Worm (Caenorhabditis elegans) whole organism, L4 larva: ENCODE results near the gene fbxb-78.
A peak's percentile ranks its signal among the peaks of the same experiment; 100 is the strongest.

ENCODE experiments used
- D1046.2 ChIP-seq: fragments of 200-800 bp; sonication (Bioruptor generic); IDR thresholded peaks from 2 replicates; pipeline ENCODE4 v1.3.6; 2022; ENCODE audit warnings: missing genetic modification characterization, missing compliant biosample characterization
- F10B5.3 ChIP-seq: sonication (generic microtip); optimal IDR thresholded peaks from 2 replicates; lab custom pipeline; 2016; ENCODE audit warnings: mild to moderate bottlenecking, missing genetic modification characterization, missing compliant biosample characterization
- F26F4.8 ChIP-seq: fragments of 200-800 bp; sonication (Bioruptor generic); conservative IDR thresholded peaks from 2 replicates; pipeline ENCODE4 v1.3.6; 2022; ENCODE audit warnings: missing genetic modification characterization, missing compliant biosample characterization
- F44E2.7 ChIP-seq: fragments of 200-800 bp; sonication (Bioruptor generic); IDR thresholded peaks from 2 replicates; pipeline ENCODE4 v2.1.2; 2022; ENCODE audit warnings: missing genetic modification characterization, missing compliant biosample characterization
- F49E8.2 ChIP-seq: sonication (generic microtip); optimal IDR thresholded peaks from 2 replicates; lab custom pipeline; 2016; ENCODE audit warnings: missing compliant biosample characterization, mild to moderate bottlenecking, missing genetic modification characterization, borderline replicate concordance
- R02D3.7 ChIP-seq: fragments of 150-350 bp; sonication (generic microtip); optimal IDR thresholded peaks from 3 replicates; lab custom pipeline; 2014; ENCODE audit warnings: missing biosample characterization, missing genetic modification characterization
- T20F7.1 ChIP-seq: fragments of 200-800 bp; sonication (Bioruptor generic); optimal IDR thresholded peaks from 2 replicates; lab custom pipeline; 2018; ENCODE audit warnings: mild to moderate bottlenecking, missing genetic modification characterization, missing compliant biosample characterization
- T26A8.4 ChIP-seq: fragments of 200-800 bp; sonication (Bioruptor generic); IDR thresholded peaks from 2 replicates; pipeline ENCODE4 v1.3.6; 2022; ENCODE audit warnings: missing genetic modification characterization, missing compliant biosample characterization
- Y48G9A.11 ChIP-seq: fragments of 200-800 bp; sonication (Bioruptor generic); IDR thresholded peaks from 2 replicates; pipeline ENCODE4 v1.3.6; 2022; ENCODE audit warnings: missing genetic modification reagents, missing genetic modification characterization, missing compliant biosample characterization
- Y75B8A.6 ChIP-seq: fragments of 200-800 bp; sonication (Bioruptor generic); IDR thresholded peaks from 2 replicates; pipeline ENCODE4 v1.3.6; 2022; ENCODE audit warnings: missing genetic modification reagents, missing genetic modification characterization, missing compliant biosample characterization
- ZK337.2 ChIP-seq: fragments of 200-800 bp; sonication (Bioruptor generic); IDR thresholded peaks from 2 replicates; pipeline ENCODE4 v1.3.6; 2022; ENCODE audit warnings: missing genetic modification reagents, missing genetic modification characterization, missing compliant biosample characterization
- ZK546.5 ChIP-seq, 2 experiments: sonication (generic microtip); optimal IDR thresholded peaks; 2 replicates each; lab custom pipeline; 2017; ENCODE audit warnings: missing biosample characterization in 2 of 2, missing genetic modification characterization in 2 of 2
- aha-1 ChIP-seq: fragments of 150-350 bp; peaks from one replicate; lab custom pipeline; 2014; ENCODE audit warnings: missing biosample characterization, missing genetic modification characterization
- aly-2 ChIP-seq: sonication (generic microtip); optimal IDR thresholded peaks from 2 replicates; lab custom pipeline; 2018; ENCODE audit warnings: missing biosample characterization, missing genetic modification characterization
- arid-1 ChIP-seq: fragments of 200-800 bp; sonication (Bioruptor generic); conservative IDR thresholded peaks from 2 replicates; pipeline ENCODE4 v1.3.6; 2022; ENCODE audit warnings: missing genetic modification reagents, missing genetic modification characterization, missing compliant biosample characterization
- attf-4 ChIP-seq: sonication (generic microtip); optimal IDR thresholded peaks from 3 replicates; lab custom pipeline; 2017; ENCODE audit warnings: missing biosample characterization, missing genetic modification characterization
- ceh-20 ChIP-seq: fragments of 200-800 bp; sonication (Bioruptor generic); IDR thresholded peaks from 2 replicates; pipeline ENCODE4 v1.3.6; 2022; ENCODE audit warnings: missing genetic modification reagents, missing genetic modification characterization, missing compliant biosample characterization
- ceh-44 ChIP-seq: fragments of 200-800 bp; sonication (Bioruptor generic); IDR thresholded peaks from 2 replicates; pipeline ENCODE4 v1.3.6; 2022; ENCODE audit warnings: missing genetic modification reagents, missing genetic modification characterization, missing compliant biosample characterization
- ces-1 ChIP-seq: fragments of 150-350 bp; sonication (generic microtip); optimal IDR thresholded peaks from 4 replicates; lab custom pipeline; 2014; ENCODE audit warnings: missing biosample characterization, missing genetic modification reagents, missing genetic modification characterization
- daf-12 ChIP-seq: fragments of 150-350 bp; optimal IDR thresholded peaks from 2 replicates; lab custom pipeline; 2014; ENCODE audit warnings: missing biosample characterization, missing genetic modification reagents, missing genetic modification characterization
- daf-19 ChIP-seq: fragments of 200-800 bp; sonication (Bioruptor generic); conservative IDR thresholded peaks from 2 replicates; pipeline ENCODE4 v1.3.6; 2022; ENCODE audit warnings: missing genetic modification characterization, missing compliant biosample characterization
- daf-8 ChIP-seq: fragments of 200-800 bp; sonication (Bioruptor generic); IDR thresholded peaks from 2 replicates; pipeline ENCODE4 v1.3.6; 2022; ENCODE audit warnings: missing genetic modification characterization, missing compliant biosample characterization
- dpl-1 ChIP-seq: fragments of 150-350 bp; optimal IDR thresholded peaks from 2 replicates; lab custom pipeline; 2014; ENCODE audit warnings: missing biosample characterization, missing genetic modification reagents, missing genetic modification characterization
- fkh-10 ChIP-seq: fragments of 150-350 bp; optimal IDR thresholded peaks from 2 replicates; lab custom pipeline; 2014; ENCODE audit warnings: missing biosample characterization, missing genetic modification reagents, missing genetic modification characterization
- hif-1 ChIP-seq, 2 experiments: sonication (generic microtip); optimal IDR thresholded peaks; 2 replicates each; lab custom pipeline; 2016 to 2017; ENCODE audit warnings: missing compliant biosample characterization in 2 of 2, missing genetic modification characterization in 2 of 2, missing genetic modification reagents in 2 of 2, missing genotype in 2 of 2, mild to moderate bottlenecking in 1 of 2
- hlh-11 ChIP-seq: fragments of 200-800 bp; sonication (Bioruptor generic); optimal IDR thresholded peaks from 2 replicates; lab custom pipeline; 2018; ENCODE audit warnings: mild to moderate bottlenecking, missing genetic modification characterization, missing compliant biosample characterization
- hmg-1.1 ChIP-seq: fragments of 200-800 bp; sonication (Bioruptor generic); IDR thresholded peaks from 2 replicates; pipeline ENCODE4 v1.3.6; 2022; ENCODE audit warnings: missing genetic modification reagents, missing genetic modification characterization, missing compliant biosample characterization
- lim-7 ChIP-seq: fragments of 200-800 bp; sonication (Bioruptor generic); IDR thresholded peaks from 2 replicates; pipeline ENCODE4 v1.3.6; 2022; ENCODE audit warnings: missing genetic modification characterization, missing compliant biosample characterization
- lin-13 ChIP-seq: fragments of 150-350 bp; optimal IDR thresholded peaks from 2 replicates; lab custom pipeline; 2014; ENCODE audit warnings: missing biosample characterization, missing genetic modification reagents, missing genetic modification characterization
- lsy-2 ChIP-seq, 2 experiments: fragments of 150-350 bp in 1 of 2; sonication (generic microtip) in 1 of 2; optimal IDR thresholded peaks; 2 replicates each; lab custom pipeline; 2014 to 2017; ENCODE audit warnings: missing biosample characterization in 2 of 2, missing genetic modification characterization in 2 of 2
- mdl-1 ChIP-seq, 2 experiments: fragments of 150-350 bp in 1 of 2; sonication (generic microtip) in 1 of 2; optimal IDR thresholded peaks; 2 replicates each; lab custom pipeline; 2014 to 2017; ENCODE audit warnings: missing biosample characterization in 2 of 2, missing genetic modification characterization in 2 of 2
- mdt-29 ChIP-seq: fragments of 200-800 bp; sonication (Bioruptor generic); IDR thresholded peaks from 2 replicates; pipeline ENCODE4 v1.3.6; 2022; ENCODE audit warnings: missing genetic modification reagents, missing genetic modification characterization, missing compliant biosample characterization
- mep-1 ChIP-seq: fragments of 150-350 bp; sonication (generic microtip); optimal IDR thresholded peaks from 3 replicates; lab custom pipeline; 2014; ENCODE audit warnings: missing biosample characterization, missing genetic modification characterization
- nhr-10 ChIP-seq: fragments of 150-350 bp; optimal IDR thresholded peaks from 2 replicates; lab custom pipeline; 2014; ENCODE audit warnings: missing biosample characterization, missing genetic modification characterization
- nhr-25 ChIP-seq: sonication (generic microtip); optimal IDR thresholded peaks from 2 replicates; lab custom pipeline; 2017; ENCODE audit warnings: missing genetic modification characterization, mild to moderate bottlenecking, missing compliant biosample characterization, antibody characterized with exemption, moderate library complexity, borderline replicate concordance; ENCODE audit not compliant: insufficient read depth
- nhr-28 ChIP-seq: fragments of 150-350 bp; optimal IDR thresholded peaks from 2 replicates; lab custom pipeline; 2014; ENCODE audit warnings: missing biosample characterization, missing genetic modification characterization
- nhr-6 ChIP-seq: fragments of 150-350 bp; optimal IDR thresholded peaks from 2 replicates; lab custom pipeline; 2014; ENCODE audit warnings: missing biosample characterization, missing genetic modification characterization
- pqm-1 ChIP-seq: sonication (generic microtip); optimal IDR thresholded peaks from 2 replicates; lab custom pipeline; 2017; ENCODE audit warnings: missing biosample characterization, missing genetic modification characterization
- rbr-2 ChIP-seq: sonication (generic microtip); optimal IDR thresholded peaks from 2 replicates; lab custom pipeline; 2016; ENCODE audit warnings: missing genotype, missing genetic modification characterization, missing compliant biosample characterization
- saeg-2 ChIP-seq: fragments of 200-800 bp; sonication (Bioruptor generic); IDR thresholded peaks from 2 replicates; pipeline ENCODE4 v1.3.6; 2022; ENCODE audit warnings: missing genetic modification reagents, missing genetic modification characterization, missing compliant biosample characterization
- set-16 ChIP-seq: fragments of 200-800 bp; sonication (Bioruptor generic); IDR thresholded peaks from 2 replicates; pipeline ENCODE4 v1.3.6; 2022; ENCODE audit warnings: missing genetic modification reagents, missing genetic modification characterization, missing compliant biosample characterization
- snpc-1.2 ChIP-seq: fragments of 200-800 bp; sonication (Bioruptor generic); IDR thresholded peaks from 2 replicates; pipeline ENCODE4 v1.3.6; 2022; ENCODE audit warnings: missing genetic modification reagents, missing genetic modification characterization, missing compliant biosample characterization
- spr-1 ChIP-seq: sonication (generic microtip); optimal IDR thresholded peaks from 2 replicates; lab custom pipeline; 2016; ENCODE audit warnings: mild to moderate bottlenecking, missing genetic modification characterization, missing compliant biosample characterization
- spr-3 ChIP-seq: fragments of 200-800 bp; sonication (Bioruptor generic); optimal IDR thresholded peaks from 2 replicates; lab custom pipeline; 2018; ENCODE audit warnings: mild to moderate bottlenecking, missing genetic modification characterization, missing compliant biosample characterization
- tag-97 ChIP-seq: fragments of 200-800 bp; sonication (Bioruptor generic); IDR thresholded peaks from 2 replicates; pipeline ENCODE4 v1.3.6; 2022; ENCODE audit warnings: missing genetic modification characterization, missing compliant biosample characterization
- tra-1 ChIP-seq: fragments of 200-800 bp; sonication (Bioruptor generic); IDR thresholded peaks from 2 replicates; pipeline ENCODE4 v1.3.6; 2022; ENCODE audit warnings: missing genetic modification reagents, missing genetic modification characterization, missing compliant biosample characterization
- unc-130 ChIP-seq: sonication (generic microtip); optimal IDR thresholded peaks from 2 replicates; lab custom pipeline; 2016; ENCODE audit warnings: missing genetic modification reagents, missing genetic modification characterization, missing compliant biosample characterization
- unc-39 ChIP-seq: sonication (generic microtip); optimal IDR thresholded peaks from 2 replicates; lab custom pipeline; 2017; ENCODE audit warnings: missing biosample characterization, missing genetic modification characterization
- zfp-2 ChIP-seq: sonication (generic microtip); optimal IDR thresholded peaks from 2 replicates; lab custom pipeline; 2016; ENCODE audit warnings: mild to moderate bottlenecking, missing genetic modification characterization, missing compliant biosample characterization
- zfp-3 ChIP-seq: fragments of 200-800 bp; sonication (Bioruptor generic); conservative IDR thresholded peaks from 2 replicates; pipeline ENCODE4 v1.3.6; 2022; ENCODE audit warnings: missing genetic modification reagents, missing genetic modification characterization, missing compliant biosample characterization
- ztf-11 ChIP-seq: fragments of 150-350 bp; optimal IDR thresholded peaks from 2 replicates; lab custom pipeline; 2014; ENCODE audit warnings: missing biosample characterization, missing genetic modification characterization
- ztf-7 ChIP-seq: fragments of 150-350 bp; optimal IDR thresholded peaks from 2 replicates; lab custom pipeline; 2014; ENCODE audit warnings: missing biosample characterization, missing genetic modification characterization

fbxb-78 gene

DNA sequence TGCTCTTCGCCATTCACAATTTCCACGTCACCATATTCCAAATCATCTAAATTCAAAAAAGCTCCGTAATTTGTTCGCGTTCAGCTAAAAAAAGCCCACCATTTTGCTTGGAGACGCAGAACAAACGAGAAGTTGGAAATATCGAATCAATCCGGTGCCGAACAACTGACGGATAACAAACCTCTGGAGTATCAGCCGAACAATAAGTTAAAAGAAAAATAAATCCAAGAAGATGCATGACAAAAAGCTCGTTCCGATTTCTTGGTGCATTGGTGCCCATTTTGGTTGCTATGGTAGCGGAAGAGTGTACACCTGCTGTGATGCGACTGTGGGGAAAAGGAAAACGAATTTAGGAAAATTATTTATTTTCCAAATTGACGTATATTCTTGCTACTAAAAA lies 10.2 kb downstream of the fbxb-78 start, which contains the start of gene tctn-1 (continued):
- TF ChIP-seq F49E8.2 (tag; lab: Kevin White, UChicago) (no peak), nhr-6 (tag; lab: Kevin White, UChicago) (no peak), Y48G9A.11 (0 out of 2 replicates have a peak, but pooled peaks have one; percentile 8), F10B5.3 (tag; lab: Kevin White, UChicago) (no peak), nhr-28 (no peak), zfp-2 (tag; lab: Kevin White, UChicago) (no peak), spr-3 (GFP tag; lab: Kevin White, UChicago) (no peak), mdt-29 (GFP tag; lab: Robert Waterston, UW) (0 out of 2 replicates have a peak, but pooled peaks have one; percentile 26), spr-1 (tag; lab: Kevin White, UChicago) (no peak), set-16 (no peak), tra-1 (GFP tag; lab: Robert Waterston, UW) (no peak), F26F4.8 (GFP tag; lab: Robert Waterston, UW) (no peak), ztf-7 (tag; lab: Kevin White, UChicago) (no peak), ZK546.5 (tag; optimal IDR thresholded peaks at IDR 0.05; lab: Kevin White, UChicago) (no peak), hlh-11 (tag; lab: Kevin White, UChicago) (no peak), lsy-2 (tag; optimal IDR thresholded peaks at IDR 0.05; lab: Kevin White, UChicago) (peak in 1 of 2 experiments; percentile 41), lin-13 (GFP tag; lab: Kevin White, UChicago) (no peak), ztf-11 (tag; lab: Kevin White, UChicago) (no peak), ceh-44 (GFP tag; lab: Robert Waterston, UW) (no peak), Y75B8A.6 (GFP tag; lab: Robert Waterston, UW) (no peak), nhr-25 (tag; lab: Kevin White, UChicago) (no peak), pqm-1 (tag; lab: Kevin White, UChicago) (no peak), rbr-2 (no peak), mdl-1 (tag; optimal IDR thresholded peaks at IDR 0.05; lab: Kevin White, UChicago) (no peak), ces-1 (GFP tag; lab: Kevin White, UChicago) (no peak), R02D3.7 (no peak), tag-97 (GFP tag; lab: Robert Waterston, UW) (no peak), ZK337.2 (GFP tag; lab: Robert Waterston, UW) (no peak), arid-1 (GFP tag; lab: Robert Waterston, UW) (0 out of 2 replicates have a peak, but pooled peaks have one; percentile 20), ceh-20 (GFP tag; lab: Robert Waterston, UW) (no peak), lim-7 (GFP tag; lab: Robert Waterston, UW) (no peak), aly-2 (tag; lab: Kevin White, UChicago) (no peak), hmg-1.1 (GFP tag; lab: Robert Waterston, UW) (0 out of 2 replicates have a peak, but pooled peaks have one; percentile 27), attf-4 (no peak), fkh-10 (GFP tag; lab: Kevin White, UChicago) (no peak), unc-39 (tag; lab: Kevin White, UChicago) (no peak), aha-1 (tag; lab: Kevin White, UChicago) (peak; percentile 22), saeg-2 (GFP tag; lab: Robert Waterston, UW) (no peak), D1046.2 (GFP tag; lab: Robert Waterston, UW) (no peak), daf-19 (GFP tag; lab: Robert Waterston, UW) (no peak), nhr-10 (tag; lab: Kevin White, UChicago) (no peak), dpl-1 (GFP tag; lab: Kevin White, UChicago) (no peak), snpc-1.2 (no peak), daf-8 (GFP tag; lab: Robert Waterston, UW) (no peak), hif-1 (tag; optimal IDR thresholded peaks at IDR 0.05; lab: Kevin White, UChicago) (no peak), T26A8.4 (GFP tag; lab: Robert Waterston, UW) (no peak), daf-12 (tag; lab: Kevin White, UChicago) (no peak), zfp-3 (peak; percentile 18; the same call in 1 of the 2 replicates), unc-130 (GFP tag; lab: Kevin White, UChicago) (no peak), F44E2.7 (GFP tag; lab: Robert Waterston, UW) (no peak), T20F7.1 (GFP tag; lab: Kevin White, UChicago) (no peak), mep-1 (tag; lab: Kevin White, UChicago) (no peak)
